Fruit fly (Drosophila melanogaster) Kc167 (cell line): ENCODE results near the gene CG46467.

Experiments
- Myc ChIP-seq: fragments of >200 bp; optimal IDR thresholded peaks from 2 replicates; lab custom pipeline; 2017; ENCODE audit warnings: missing external identifiers
- Sin3A ChIP-seq: fragments of >200 bp; optimal IDR thresholded peaks from 2 replicates; lab custom pipeline; 2018; ENCODE audit warnings: missing external identifiers
- insv ChIP-seq: fragments of >200 bp; optimal IDR thresholded peaks from 3 replicates; lab custom pipeline; 2018; ENCODE audit warnings: missing external identifiers
- psq ChIP-seq: fragments of >200 bp; optimal IDR thresholded peaks from 2 replicates; lab custom pipeline; 2017; ENCODE audit warnings: missing external identifiers
- ttk ChIP-seq: sonication (Bioruptor generic); optimal IDR thresholded peaks from 2 replicates; lab custom pipeline; 2017; ENCODE audit warnings: missing external identifiers

- no peak for TF ChIP-seq psq (lab: Kevin White, UChicago)
- TF ChIP-seq insv (lab: Kevin White, UChicago) = no peak
- TF ChIP-seq ttk (lab: Kevin White, UChicago) = no peak
- no peak for TF ChIP-seq Sin3A
- no peak for TF ChIP-seq Myc (lab: Kevin White, UChicago)
These were observed 18.2 kb downstream of the CG46467 start for dm6 chr3R:9892664-9893063.
